Worm (Caenorhabditis elegans) whole organism, late embryonic: Measurements from ENCODE around the gene rsp-4.

Source experiments
- ama-1 ChIP-seq: fragments of 150-350 bp; optimal IDR thresholded peaks from 2 replicates; lab custom pipeline; 2014
- ceh-31 ChIP-seq: sonication (generic microtip); optimal IDR thresholded peaks from 2 replicates; lab custom pipeline; 2016; ENCODE audit warnings: missing genetic modification characterization, missing compliant biosample characterization
- dve-1 ChIP-seq: sonication (generic microtip); optimal IDR thresholded peaks from 2 replicates; lab custom pipeline; 2017; ENCODE audit warnings: antibody characterized with exemption, mild to moderate bottlenecking, missing genetic modification characterization, missing compliant biosample characterization
- elt-2 ChIP-seq: sonication (generic microtip); optimal IDR thresholded peaks from 2 replicates; lab custom pipeline; 2016; ENCODE audit warnings: missing genetic modification reagents, missing genetic modification characterization, missing compliant biosample characterization
- hlh-15 ChIP-seq: sonication (generic microtip); optimal IDR thresholded peaks from 2 replicates; lab custom pipeline; 2016; ENCODE audit warnings: missing genetic modification characterization, missing compliant biosample characterization
- madf-2 ChIP-seq: sonication (generic microtip); optimal IDR thresholded peaks from 2 replicates; lab custom pipeline; 2017; ENCODE audit warnings: missing genetic modification characterization, missing compliant biosample characterization
- nfya-1 ChIP-seq: sonication (generic microtip); optimal IDR thresholded peaks from 2 replicates; lab custom pipeline; 2017; ENCODE audit warnings: missing genetic modification characterization, mild to moderate bottlenecking, missing compliant biosample characterization, antibody characterized with exemption, moderate library complexity
- nhr-11 ChIP-seq: fragments of 150-350 bp; optimal IDR thresholded peaks from 2 replicates; lab custom pipeline; 2014; ENCODE audit warnings: missing biosample characterization, missing genetic modification characterization
- pha-4 ChIP-seq: fragments of 150-350 bp; optimal IDR thresholded peaks from 2 replicates; lab custom pipeline; 2018; ENCODE audit warnings: missing biosample characterization, missing genetic modification reagents, missing genetic modification characterization
- pqm-1 ChIP-seq: sonication (generic microtip); optimal IDR thresholded peaks from 2 replicates; lab custom pipeline; 2016; ENCODE audit warnings: missing genetic modification characterization, missing compliant biosample characterization
- ztf-16 ChIP-seq: sonication (generic microtip); optimal IDR thresholded peaks from 2 replicates; lab custom pipeline; 2017; ENCODE audit warnings: missing genetic modification characterization, missing compliant biosample characterization

DNA sequence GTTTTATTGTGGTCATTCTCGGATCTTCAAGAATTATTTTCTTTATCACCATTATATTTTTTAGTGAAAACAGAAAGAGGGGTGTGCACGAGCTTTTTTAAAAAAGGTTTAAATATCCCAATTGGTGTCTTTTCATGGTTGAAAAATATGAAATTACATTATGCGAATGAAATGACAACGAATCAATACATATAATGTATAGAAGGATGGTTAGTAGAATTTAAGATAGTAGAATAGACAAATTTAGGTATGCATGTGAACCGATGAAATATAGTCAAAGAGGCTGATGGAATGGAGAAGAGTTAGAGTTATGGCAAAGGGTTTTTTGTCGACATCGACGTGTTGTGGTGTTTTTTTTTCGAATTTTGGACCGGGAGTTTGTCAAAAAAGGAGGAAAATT is 24.1 kb downstream of the rsp-4 start:
- TF ChIP-seq nfya-1 (tag; lab: Kevin White, UChicago) (no peak), hlh-15 (tag; lab: Kevin White, UChicago) (no peak), ceh-31 (tag; lab: Kevin White, UChicago) (no peak), ztf-16 (tag; lab: Kevin White, UChicago) (no peak), ama-1 (lab: Kevin White, UChicago) (no peak), pha-4 (tag; lab: Kevin White, UChicago) (no peak), pqm-1 (tag; lab: Kevin White, UChicago) (no peak), nhr-11 (tag; lab: Kevin White, UChicago) (no peak), dve-1 (tag; lab: Kevin White, UChicago) (no peak), elt-2 (tag; lab: Kevin White, UChicago) (no peak), madf-2 (tag; lab: Kevin White, UChicago) (no peak)
